Fruit fly (Drosophila melanogaster) Kc167 (cell line): ENCODE results near the gene CG13078.

Experiments used
- Myc ChIP-seq: fragments of >200 bp; optimal IDR thresholded peaks from 2 replicates; lab custom pipeline; 2017; ENCODE audit warnings: missing external identifiers
- h ChIP-seq: fragments of >200 bp; optimal IDR thresholded peaks from 3 replicates; lab custom pipeline; 2018; ENCODE audit warnings: missing external identifiers
- psq ChIP-seq: fragments of >200 bp; optimal IDR thresholded peaks from 2 replicates; lab custom pipeline; 2017; ENCODE audit warnings: missing external identifiers
- ttk ChIP-seq: sonication (Bioruptor generic); optimal IDR thresholded peaks from 2 replicates; lab custom pipeline; 2017; ENCODE audit warnings: missing external identifiers

dm6 chr2L:19570806-19571254 lies 7.1 kb downstream of the CG13078 start:
- TF ChIP-seq ttk (lab: Kevin White, UChicago) (no peak), psq (no peak), h (lab: Kevin White, UChicago) (no peak), Myc (no peak)
